Fruit fly (Drosophila melanogaster) whole organism, prepupa: ENCODE results near the gene Nrg.

Source experiments
- Blimp-1 ChIP-seq: fragments of 200-800 bp; sonication (Bioruptor generic); optimal IDR thresholded peaks from 3 replicates; lab custom pipeline; 2017; ENCODE audit warnings: missing biosample characterization, missing genetic modification characterization, mild to moderate bottlenecking, moderate library complexity, missing genetic modification reagents
- CG10631 ChIP-seq: fragments of 200-800 bp; sonication (Bioruptor generic); optimal IDR thresholded peaks from 2 replicates; lab custom pipeline; 2016; ENCODE audit warnings: missing biosample characterization, missing genetic modification characterization
- CG10669 ChIP-seq: fragments of 200-800 bp; sonication (Bioruptor generic); optimal IDR thresholded peaks from 3 replicates; lab custom pipeline; 2018; ENCODE audit warnings: missing biosample characterization, mild to moderate bottlenecking, missing genetic modification characterization, moderate library complexity
- CG11294 ChIP-seq: fragments of 200-800 bp; sonication (Bioruptor generic); IDR thresholded peaks from 2 replicates; pipeline ENCODE4 v1.3.6; 2022; ENCODE audit warnings: missing biosample characterization, missing genetic modification characterization
- CG11902 ChIP-seq: fragments of 200-800 bp; sonication (Bioruptor generic); optimal IDR thresholded peaks from 3 replicates; lab custom pipeline; 2016; ENCODE audit warnings: missing biosample characterization, missing genetic modification characterization
- CG15336 ChIP-seq: fragments of 200-800 bp; sonication (Bioruptor generic); IDR thresholded peaks from 2 replicates; pipeline ENCODE4 v1.3.6; 2022; ENCODE audit warnings: missing biosample characterization, missing genetic modification characterization
- CG1621 ChIP-seq: fragments of 200-800 bp; sonication (Bioruptor generic); optimal IDR thresholded peaks from 3 replicates; lab custom pipeline; 2018; ENCODE audit warnings: missing biosample characterization, mild to moderate bottlenecking, missing genetic modification characterization
- CG16779 ChIP-seq: fragments of 200-800 bp; sonication (Bioruptor generic); optimal IDR thresholded peaks from 3 replicates; lab custom pipeline; 2017; ENCODE audit warnings: missing biosample characterization, mild to moderate bottlenecking, missing genetic modification characterization
- CG3032 ChIP-seq: fragments of 200-800 bp; optimal IDR thresholded peaks from 2 replicates; lab custom pipeline; 2019; ENCODE audit warnings: missing biosample characterization, mild to moderate bottlenecking, missing genetic modification characterization, moderate library complexity
- CG31627 ChIP-seq: fragments of 200-800 bp; sonication (Bioruptor generic); optimal IDR thresholded peaks from 3 replicates; lab custom pipeline; 2016; ENCODE audit warnings: missing biosample characterization, missing genetic modification characterization
- CG32006 ChIP-seq: fragments of 200-800 bp; sonication (Bioruptor generic); optimal IDR thresholded peaks from 3 replicates; lab custom pipeline; 2017; ENCODE audit warnings: missing biosample characterization, mild to moderate bottlenecking, missing genetic modification characterization
- CG34406 ChIP-seq: fragments of 200-800 bp; sonication (Bioruptor generic); optimal IDR thresholded peaks from 3 replicates; lab custom pipeline; 2016; ENCODE audit warnings: missing biosample characterization, missing genetic modification characterization
- CG3919 ChIP-seq: fragments of 200-800 bp; sonication (Bioruptor generic); optimal IDR thresholded peaks from 3 replicates; lab custom pipeline; 2016; ENCODE audit warnings: missing biosample characterization, missing genetic modification characterization
- CG4318 ChIP-seq: fragments of 200-800 bp; sonication (Bioruptor generic); optimal IDR thresholded peaks from 3 replicates; lab custom pipeline; 2017; ENCODE audit warnings: missing biosample characterization, mild to moderate bottlenecking, missing genetic modification characterization
- CG6163 ChIP-seq: fragments of 200-800 bp; sonication (Bioruptor generic); IDR thresholded peaks from 3 replicates; pipeline ENCODE4 v1.3.6; 2022; ENCODE audit warnings: missing biosample characterization, missing genetic modification characterization
- CG6792 ChIP-seq: fragments of 200-800 bp; sonication (Bioruptor generic); optimal IDR thresholded peaks from 3 replicates; lab custom pipeline; 2016; ENCODE audit warnings: missing biosample characterization, missing genetic modification characterization
- CG6808 ChIP-seq: fragments of 200-800 bp; sonication (Bioruptor generic); optimal IDR thresholded peaks from 3 replicates; lab custom pipeline; 2017; ENCODE audit warnings: missing biosample characterization, missing genetic modification characterization, mild to moderate bottlenecking, moderate library complexity, missing genetic modification reagents
- CG6854 ChIP-seq: fragments of 200-800 bp; sonication (Bioruptor generic); optimal IDR thresholded peaks from 2 replicates; lab custom pipeline; 2017; ENCODE audit warnings: missing biosample characterization, mild to moderate bottlenecking, missing genetic modification characterization
- CG7368 ChIP-seq: fragments of 200-800 bp; sonication (Bioruptor generic); optimal IDR thresholded peaks from 3 replicates; lab custom pipeline; 2016; ENCODE audit warnings: missing biosample characterization, missing genetic modification characterization
- CG8119 ChIP-seq: fragments of 200-800 bp; sonication (Bioruptor generic); IDR thresholded peaks from 3 replicates; pipeline ENCODE4 v1.3.6; 2022; ENCODE audit warnings: missing biosample characterization, missing genetic modification characterization
- CG8319 ChIP-seq: fragments of 200-800 bp; sonication (Bioruptor generic); optimal IDR thresholded peaks from 3 replicates; lab custom pipeline; 2016; ENCODE audit warnings: missing biosample characterization, missing genetic modification characterization
- Eip75B ChIP-seq: fragments of 200-800 bp; sonication (Bioruptor generic); optimal IDR thresholded peaks from 3 replicates; lab custom pipeline; 2016; ENCODE audit warnings: missing biosample characterization, missing genetic modification characterization
- Eip78C ChIP-seq: fragments of 200-800 bp; sonication (Bioruptor generic); peaks from one replicate; lab custom pipeline; 2016; ENCODE audit warnings: missing biosample characterization, missing genetic modification characterization
- Eip93F ChIP-seq: fragments of 200-800 bp; sonication (Bioruptor generic); optimal IDR thresholded peaks from 2 replicates; lab custom pipeline; 2016; ENCODE audit warnings: missing biosample characterization, mild to moderate bottlenecking, missing genetic modification characterization
- Ets21C ChIP-seq: fragments of 200-800 bp; sonication (Bioruptor generic); optimal IDR thresholded peaks from 3 replicates; lab custom pipeline; 2016; ENCODE audit warnings: missing biosample characterization, missing genetic modification characterization
- Ets96B ChIP-seq: fragments of 200-800 bp; optimal IDR thresholded peaks from 2 replicates; lab custom pipeline; 2019; ENCODE audit warnings: missing biosample characterization, mild to moderate bottlenecking, missing genetic modification characterization, moderate library complexity
- Gug ChIP-seq: fragments of 200-800 bp; sonication (Bioruptor generic); IDR thresholded peaks from 2 replicates; pipeline ENCODE4 v1.3.6; 2022; ENCODE audit warnings: missing biosample characterization, missing genetic modification characterization
- Hr38 ChIP-seq: sonication (Bioruptor generic); optimal IDR thresholded peaks from 2 replicates; lab custom pipeline; 2016; ENCODE audit warnings: missing biosample characterization, missing genetic modification characterization
- Hr39 ChIP-seq: fragments of 200-800 bp; sonication (Bioruptor generic); optimal IDR thresholded peaks from 2 replicates; lab custom pipeline; 2016; ENCODE audit warnings: missing biosample characterization, missing genetic modification characterization
- Hr4 ChIP-seq: fragments of 200-800 bp; sonication (Bioruptor generic); optimal IDR thresholded peaks from 3 replicates; lab custom pipeline; 2016; ENCODE audit warnings: missing biosample characterization, missing genetic modification characterization
- Lpt ChIP-seq: fragments of 200-800 bp; sonication (Bioruptor generic); optimal IDR thresholded peaks from 3 replicates; lab custom pipeline; 2016; ENCODE audit warnings: missing biosample characterization, missing genetic modification characterization
- Met ChIP-seq: fragments of 200-800 bp; sonication (Bioruptor generic); optimal IDR thresholded peaks from 3 replicates; lab custom pipeline; 2016; ENCODE audit warnings: missing biosample characterization, missing genetic modification characterization
- OdsH ChIP-seq: fragments of 200-800 bp; sonication (Bioruptor generic); optimal IDR thresholded peaks from 3 replicates; lab custom pipeline; 2016; ENCODE audit warnings: missing biosample characterization, missing genetic modification characterization
- Smox ChIP-seq: fragments of 200-800 bp; sonication (Bioruptor generic); optimal IDR thresholded peaks from 3 replicates; lab custom pipeline; 2016; ENCODE audit warnings: missing biosample characterization, missing genetic modification characterization
- Sox102F ChIP-seq: fragments of 200-800 bp; sonication (Bioruptor generic); optimal IDR thresholded peaks from 2 replicates; lab custom pipeline; 2016; ENCODE audit warnings: missing biosample characterization, mild to moderate bottlenecking, missing genetic modification characterization
- Sox14 ChIP-seq: fragments of 200-800 bp; sonication (Bioruptor generic); optimal IDR thresholded peaks from 3 replicates; lab custom pipeline; 2016; ENCODE audit warnings: missing biosample characterization, missing genetic modification characterization
- Sox15 ChIP-seq: fragments of 200-800 bp; sonication (Bioruptor generic); optimal IDR thresholded peaks from 3 replicates; lab custom pipeline; 2016; ENCODE audit warnings: missing biosample characterization, missing genetic modification characterization
- achi ChIP-seq: fragments of 200-800 bp; sonication (Bioruptor generic); optimal IDR thresholded peaks from 3 replicates; lab custom pipeline; 2016; ENCODE audit warnings: missing biosample characterization, missing genetic modification characterization
- acj6 ChIP-seq: fragments of 200-800 bp; sonication (Bioruptor generic); optimal IDR thresholded peaks from 3 replicates; lab custom pipeline; 2016; ENCODE audit warnings: missing biosample characterization, missing genetic modification characterization
- dac ChIP-seq: fragments of 200-800 bp; sonication (Bioruptor generic); optimal IDR thresholded peaks from 2 replicates; lab custom pipeline; 2017; ENCODE audit warnings: missing biosample characterization, mild to moderate bottlenecking, missing genetic modification characterization
- dsx ChIP-seq: fragments of 200-800 bp; optimal IDR thresholded peaks from 3 replicates; lab custom pipeline; 2019; ENCODE audit warnings: missing biosample characterization, mild to moderate bottlenecking, missing genetic modification characterization, moderate library complexity; ENCODE audit not compliant: poor library complexity, severe bottlenecking
- eg ChIP-seq: fragments of 200-800 bp; sonication (Bioruptor generic); IDR thresholded peaks from 3 replicates; pipeline ENCODE4 v1.3.6; 2022; ENCODE audit warnings: missing biosample characterization, missing genetic modification characterization
- esn ChIP-seq: fragments of 200-800 bp; sonication (Bioruptor generic); optimal IDR thresholded peaks from 2 replicates; lab custom pipeline; 2016; ENCODE audit warnings: missing biosample characterization, mild to moderate bottlenecking, missing genetic modification characterization, moderate library complexity
- fd59A ChIP-seq: fragments of 200-800 bp; sonication (Bioruptor generic); optimal IDR thresholded peaks from 2 replicates; lab custom pipeline; 2017; ENCODE audit warnings: missing biosample characterization, mild to moderate bottlenecking, missing genetic modification characterization, missing genetic modification reagents
- fd85E ChIP-seq: fragments of 200-800 bp; sonication (Bioruptor generic); optimal IDR thresholded peaks from 3 replicates; lab custom pipeline; 2016; ENCODE audit warnings: missing biosample characterization, missing genetic modification characterization
- fkh ChIP-seq: fragments of 200-800 bp; sonication (Bioruptor generic); optimal IDR thresholded peaks from 3 replicates; lab custom pipeline; 2017; ENCODE audit warnings: missing biosample characterization, mild to moderate bottlenecking, missing genetic modification characterization, moderate library complexity
- lz ChIP-seq: fragments of 200-800 bp; sonication (Bioruptor generic); optimal IDR thresholded peaks from 3 replicates; lab custom pipeline; 2016; ENCODE audit warnings: missing biosample characterization, missing genetic modification characterization
- net ChIP-seq: fragments of 200-800 bp; sonication (Bioruptor generic); optimal IDR thresholded peaks from 3 replicates; lab custom pipeline; 2016; ENCODE audit warnings: missing biosample characterization, missing genetic modification characterization
- salr ChIP-seq, 2 experiments: fragments of 200-800 bp; sonication (Bioruptor generic); optimal IDR thresholded peaks; 3 replicates each; lab custom pipeline; 2016 to 2018; ENCODE audit warnings: missing biosample characterization in 2 of 2, missing genetic modification characterization in 2 of 2, mild to moderate bottlenecking in 1 of 2
- spab ChIP-seq: fragments of 200-800 bp; sonication (Bioruptor generic); optimal IDR thresholded peaks from 2 replicates; lab custom pipeline; 2017; ENCODE audit warnings: missing biosample characterization, mild to moderate bottlenecking, missing genetic modification characterization, missing genetic modification reagents
- svp ChIP-seq: fragments of 200-800 bp; sonication (Bioruptor generic); peaks from one replicate; lab custom pipeline; 2016; ENCODE audit warnings: missing biosample characterization, missing genetic modification characterization
- vri ChIP-seq: fragments of 200-800 bp; sonication (Bioruptor generic); optimal IDR thresholded peaks from 3 replicates; lab custom pipeline; 2016; ENCODE audit warnings: missing biosample characterization, mild to moderate bottlenecking, missing genetic modification characterization

Nrg gene

dm6 chrX:8497604-8498232 lies 19.5 kb upstream of the Nrg start:
- TF ChIP-seq vri (GFP tag; lab: Kevin White, UChicago) = peak; percentile 49
- TF ChIP-seq Sox15 = no peak
- no peak for TF ChIP-seq Gug
- no peak for TF ChIP-seq Hr38 (GFP tag; lab: Kevin White, UChicago)
- TF ChIP-seq Met (GFP tag; lab: Kevin White, UChicago) = peak; percentile 17
- peak; percentile 67 for TF ChIP-seq Eip78C
- TF ChIP-seq CG3032 (tag; lab: Kevin White, UChicago) = no peak
- TF ChIP-seq OdsH (GFP tag; lab: Kevin White, UChicago) = peak; percentile 3
- TF ChIP-seq CG34406 (GFP tag; lab: Kevin White, UChicago) = peak; percentile 8
- TF ChIP-seq fd59A (GFP tag; lab: Kevin White, UChicago) = no peak
- TF ChIP-seq CG10669 (GFP tag; lab: Kevin White, UChicago) = peak; percentile 7
- no peak for TF ChIP-seq CG10631 (GFP tag; lab: Kevin White, UChicago)
- no peak for TF ChIP-seq Blimp-1
- TF ChIP-seq CG11294 = no peak
- TF ChIP-seq Lpt (GFP tag; lab: Kevin White, UChicago) = no peak
- TF ChIP-seq Sox14 (GFP tag; lab: Kevin White, UChicago) = peak; percentile 37
- no peak for TF ChIP-seq CG7368 (GFP tag; lab: Kevin White, UChicago)
- TF ChIP-seq CG6163 (GFP tag; lab: Robert Waterston, UW) = no peak
- TF ChIP-seq Sox102F = no peak
- TF ChIP-seq CG6854 (GFP tag; lab: Kevin White, UChicago) = no peak
- no peak for TF ChIP-seq dac
- no peak for TF ChIP-seq Hr4 (GFP tag; lab: Kevin White, UChicago)
- peak; percentile 18 for TF ChIP-seq CG3919
- no peak for TF ChIP-seq fkh (GFP tag; lab: Kevin White, UChicago)
- no peak for TF ChIP-seq fd85E (GFP tag; lab: Kevin White, UChicago)
- TF ChIP-seq esn (GFP tag; lab: Kevin White, UChicago) = peak; percentile 31
- TF ChIP-seq lz (GFP tag; lab: Kevin White, UChicago) = peak; percentile 24
- no peak for TF ChIP-seq CG6792 (GFP tag; lab: Kevin White, UChicago)
- no peak for TF ChIP-seq Smox (GFP tag; lab: Kevin White, UChicago)
- TF ChIP-seq Eip75B = peak; percentile 5
- no peak for TF ChIP-seq net (GFP tag; lab: Kevin White, UChicago)
- no peak for TF ChIP-seq CG32006
- TF ChIP-seq Hr39 = peak; percentile 7
- TF ChIP-seq CG31627 (GFP tag; lab: Kevin White, UChicago) = peak; percentile 9
- no peak for TF ChIP-seq spab
- no peak for TF ChIP-seq salr (GFP tag; optimal IDR thresholded peaks at IDR 0.05; lab: Kevin White, UChicago)
- no peak for TF ChIP-seq Ets21C
- TF ChIP-seq CG15336 (GFP tag; lab: Robert Waterston, UW) = 0 out of 2 replicates have a peak, but pooled peaks have one; percentile 22
- TF ChIP-seq CG8319 (GFP tag; lab: Kevin White, UChicago) = no peak
- TF ChIP-seq eg (GFP tag; lab: Robert Waterston, UW) = no peak
- TF ChIP-seq CG16779 (tag; lab: Kevin White, UChicago) = no peak
- TF ChIP-seq acj6 (GFP tag; lab: Kevin White, UChicago) = no peak
- no peak for TF ChIP-seq CG4318 (GFP tag; lab: Kevin White, UChicago)
- peak; percentile 0 for TF ChIP-seq achi
- TF ChIP-seq Ets96B = peak; percentile 16
- TF ChIP-seq CG1621 (tag; lab: Kevin White, UChicago) = no peak
- TF ChIP-seq Eip93F (GFP tag; lab: Kevin White, UChicago) = no peak
- TF ChIP-seq CG8119 (GFP tag; lab: Robert Waterston, UW) = no peak
- TF ChIP-seq CG6808 (GFP tag; lab: Kevin White, UChicago) = no peak
- TF ChIP-seq CG11902 = no peak
- TF ChIP-seq dsx (GFP tag; lab: Kevin White, UChicago) = no peak
- peak; percentile 50 for TF ChIP-seq svp (GFP tag; lab: Kevin White, UChicago)
